Worm (Caenorhabditis elegans): ENCODE data around the gene mcp-1.

ce11 chrV:6016097-6016496 is 54.5 kb downstream of the mcp-1 start:
- TF ChIP-seq nhr-237 (tag; optimal IDR thresholded peaks at IDR 0.05) (no peak), pha-4 (tag; optimal IDR thresholded peaks at IDR 0.05) (no peak), cnd-1 (tag; optimal IDR thresholded peaks at IDR 0.05) (no peak), sem-2 (GFP tag; optimal IDR thresholded peaks at IDR 0.05) (no peak), flh-1 (GFP tag; optimal IDR thresholded peaks at IDR 0.05) (no peak), unc-62 (GFP tag; optimal IDR thresholded peaks at IDR 0.05) (no peak)
